Worm (Caenorhabditis elegans): ENCODE measurements around the gene ani-2.

Gene ani-2

ce11 chrII:6370110-6370509 is 4.9 kb upstream of the ani-2 start (continued):
- peak; percentile 52 for TF ChIP-seq ets-4 (tag; optimal IDR thresholded peaks at IDR 0.05)
- no peak for TF ChIP-seq ceh-2 (tag; optimal IDR thresholded peaks at IDR 0.05)
- TF ChIP-seq dve-1 (tag; optimal IDR thresholded peaks at IDR 0.05) = peak; percentile 63
- TF ChIP-seq nfya-1 (tag; optimal IDR thresholded peaks at IDR 0.05) = peak; percentile 75
- no peak for TF ChIP-seq odd-2 (tag; optimal IDR thresholded peaks at IDR 0.05)

ce11 chrII:6366696-6367095 is 1.5 kb upstream of the ani-2 start, which contains the start of gene ctsa-4.1:
TSS of gene ctsa-4.1 (plus strand) at chrII:6366996.
- TF ChIP-seq ets-4 (tag; optimal IDR thresholded peaks at IDR 0.05) (no peak), fkh-6 (tag; optimal IDR thresholded peaks at IDR 0.05) (no peak), unc-42 (tag; optimal IDR thresholded peaks at IDR 0.05) (no peak), tbx-7 (tag; optimal IDR thresholded peaks at IDR 0.05) (no peak), hlh-30 (tag; optimal IDR thresholded peaks at IDR 0.05; ENCODE audit: insufficient read depth) (no peak)

ce11 chrII:6360822-6361221 is 4.3 kb downstream of the ani-2 start, which contains the start of gene K10B2.4:
TSS of gene K10B2.4 (minus strand) at chrII:6360959.
- TF ChIP-seq elt-4 (tag; optimal IDR thresholded peaks at IDR 0.05) = no peak
- TF ChIP-seq ceh-14 (tag; optimal IDR thresholded peaks at IDR 0.05) = peak; percentile 29
- TF ChIP-seq fkh-6 (tag; optimal IDR thresholded peaks at IDR 0.05) = no peak
- TF ChIP-seq sdc-2 (tag; optimal IDR thresholded peaks at IDR 0.05) = no peak
- TF ChIP-seq pag-3 (tag; optimal IDR thresholded peaks at IDR 0.05; ENCODE audit: borderline replicate concordance) = no peak
- TF ChIP-seq pha-2 (tag; optimal IDR thresholded peaks at IDR 0.05) = no peak
- peak; percentile 32 for TF ChIP-seq ceh-18 (tag; optimal IDR thresholded peaks at IDR 0.05)
- no peak for TF ChIP-seq ahr-1 (tag; optimal IDR thresholded peaks at IDR 0.05)
- peak; percentile 49 for TF ChIP-seq tbx-2 (tag; optimal IDR thresholded peaks at IDR 0.05)
- TF ChIP-seq ceh-6 (GFP tag; optimal IDR thresholded peaks at IDR 0.05) = peak; percentile 29
- TF ChIP-seq ceh-31 (tag; optimal IDR thresholded peaks at IDR 0.05) = peak; percentile 30
- no peak for TF ChIP-seq hlh-15 (tag; optimal IDR thresholded peaks at IDR 0.05)
- TF ChIP-seq nfya-1 (tag; optimal IDR thresholded peaks at IDR 0.05) = peak; percentile 49
- TF ChIP-seq ceh-45 (GFP tag; IDR thresholded peaks at IDR 0.05) = no peak
- no peak for TF ChIP-seq F13H6.1 (tag; optimal IDR thresholded peaks at IDR 0.05)

ce11 chrII:6358905-6359304 is 6.3 kb downstream of the ani-2 start, which contains the start of gene C32D5.12:
TSS of gene C32D5.12 (minus strand) at chrII:6359005.
- TF ChIP-seq nhr-11 (tag; optimal IDR thresholded peaks at IDR 0.05) (no peak), K09A11.1 (tag; optimal IDR thresholded peaks at IDR 0.05; ENCODE audit: insufficient read depth) (no peak), lim-6 (tag; optimal IDR thresholded peaks at IDR 0.05) (no peak), ztf-16 (tag; optimal IDR thresholded peaks at IDR 0.05) (no peak), pag-3 (tag; optimal IDR thresholded peaks at IDR 0.05; ENCODE audit: borderline replicate concordance) (no peak), nhr-232 (tag; optimal IDR thresholded peaks at IDR 0.05) (no peak), eyg-1 (tag; optimal IDR thresholded peaks at IDR 0.05) (no peak), ceh-2 (tag; optimal IDR thresholded peaks at IDR 0.05) (no peak), mec-3 (tag; optimal IDR thresholded peaks at IDR 0.05; ENCODE audit: borderline replicate concordance) (no peak), hlh-13 (GFP tag; optimal IDR thresholded peaks at IDR 0.05) (no peak), ceh-31 (tag; optimal IDR thresholded peaks at IDR 0.05) (no peak), tbx-2 (tag; optimal IDR thresholded peaks at IDR 0.05) (no peak), unc-86 (tag; optimal IDR thresholded peaks at IDR 0.05) (no peak), ama-1 (optimal IDR thresholded peaks at IDR 0.05) (no peak), zip-5 (tag; optimal IDR thresholded peaks at IDR 0.05) (no peak), odd-2 (tag; optimal IDR thresholded peaks at IDR 0.05) (no peak)

ce11 chrII:6358232-6358631 is 6.9 kb downstream of the ani-2 start:
- no peak for TF ChIP-seq C08G9.2 (tag; optimal IDR thresholded peaks at IDR 0.05)
- TF ChIP-seq K02D7.2 (tag; optimal IDR thresholded peaks at IDR 0.05) = no peak
- no peak for TF ChIP-seq ztf-16 (tag; optimal IDR thresholded peaks at IDR 0.05)
- no peak for TF ChIP-seq sox-4 (tag; optimal IDR thresholded peaks at IDR 0.05)
- no peak for TF ChIP-seq pax-1 (tag; optimal IDR thresholded peaks at IDR 0.05)
- TF ChIP-seq fax-1 (tag; optimal IDR thresholded peaks at IDR 0.05) = no peak
- TF ChIP-seq che-1 (tag; optimal IDR thresholded peaks at IDR 0.05) = no peak
- TF ChIP-seq pqm-1 (tag; optimal IDR thresholded peaks at IDR 0.05) = no peak
- TF ChIP-seq mec-3 (tag; optimal IDR thresholded peaks at IDR 0.05; ENCODE audit: borderline replicate concordance) = no peak
- no peak for TF ChIP-seq hlh-8 (tag; optimal IDR thresholded peaks at IDR 0.05)

Data from whole organism, late embryonic.